In the genomic region with DNA sequence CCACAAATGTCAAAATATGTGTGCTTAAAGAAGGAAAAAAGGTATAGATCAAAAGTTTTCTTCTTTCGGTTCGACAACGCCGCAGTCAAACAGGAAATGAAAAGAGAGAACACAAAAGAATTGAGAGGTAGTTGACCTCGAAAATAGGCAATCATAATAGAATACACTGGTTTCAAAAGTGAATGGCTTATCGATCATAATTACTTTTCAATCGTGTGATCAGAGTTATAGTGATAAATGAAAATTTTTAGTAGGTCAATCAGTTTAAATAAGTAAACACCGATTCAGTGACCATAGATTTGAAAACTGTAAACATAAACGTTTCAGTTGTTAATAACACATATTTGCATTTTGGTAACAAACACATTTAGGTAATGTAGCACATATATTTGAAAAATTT, we compare ENCODE assay signal across 5 worm cellular contexts.
A peak's percentile ranks its signal among the peaks of the same experiment; 100 is the strongest.
TF ChIP-seq lines count a peak whose summit lies in the region.

No protein-coding gene starts in this region.

TF ChIP-seq in whole organism, L1 larva, 84 proteins besides CTCF, POLR2A, EP300 and RAD21 (continues in another document):
- TF ChIP-seq lin-13 (GFP tag; optimal IDR thresholded peaks at IDR 0.05; lab: Kevin White, UChicago) (no peak), mdl-1 (tag; optimal IDR thresholded peaks at IDR 0.05; lab: Kevin White, UChicago) (no peak), alr-1 (tag; optimal IDR thresholded peaks at IDR 0.05; lab: Kevin White, UChicago; ENCODE audit: borderline replicate concordance) (no peak), nhr-20 (tag; optimal IDR thresholded peaks at IDR 0.05; lab: Kevin White, UChicago) (peak; percentile 16), sup-37 (GFP tag; optimal IDR thresholded peaks at IDR 0.05; lab: Kevin White, UChicago) (no peak), nhr-77 (tag; optimal IDR thresholded peaks at IDR 0.05; lab: Kevin White, UChicago) (no peak), hlh-4 (tag; optimal IDR thresholded peaks at IDR 0.05; lab: Kevin White, UChicago) (no peak), nhr-85 (tag; lab: Kevin White, UChicago) (peak; percentile 73), pag-3 (tag; optimal IDR thresholded peaks at IDR 0.05; lab: Kevin White, UChicago; ENCODE audit: borderline replicate concordance, insufficient read depth) (no peak), C16A3.4 (tag; optimal IDR thresholded peaks at IDR 0.05; lab: Kevin White, UChicago) (peak; percentile 20), ceh-88 (GFP tag; IDR thresholded peaks at IDR 0.05; lab: Robert Waterston, UW) (no peak), nhr-28 (tag; optimal IDR thresholded peaks at IDR 0.05; lab: Kevin White, UChicago) (no peak), efl-3 (GFP tag; optimal IDR thresholded peaks at IDR 0.05; lab: Kevin White, UChicago) (no peak), sox-4 (tag; optimal IDR thresholded peaks at IDR 0.05; lab: Kevin White, UChicago) (no peak), lir-3 (tag; optimal IDR thresholded peaks at IDR 0.05; lab: Kevin White, UChicago; ENCODE audit: poor library complexity) (no peak), fkh-8 (tag; optimal IDR thresholded peaks at IDR 0.05; lab: Kevin White, UChicago) (no peak), lin-35 (GFP tag; optimal IDR thresholded peaks at IDR 0.05; lab: Kevin White, UChicago) (peak in 1 of 2 experiments; percentile 18)

TF ChIP-seq in whole organism, L2 larva, 48 proteins besides CTCF, POLR2A, EP300 and RAD21:
- TF ChIP-seq sma-3 (GFP tag; optimal IDR thresholded peaks at IDR 0.05; lab: Kevin White, UChicago) = peak; percentile 7
- TF ChIP-seq egl-27 (tag; optimal IDR thresholded peaks at IDR 0.05; lab: Kevin White, UChicago) = no peak
- no peak for TF ChIP-seq ZK546.5 (tag; optimal IDR thresholded peaks at IDR 0.05; lab: Kevin White, UChicago)
- no peak for TF ChIP-seq zag-1 (tag; optimal IDR thresholded peaks at IDR 0.05; lab: Kevin White, UChicago)
- TF ChIP-seq peb-1 (tag; optimal IDR thresholded peaks at IDR 0.05; lab: Kevin White, UChicago) = no peak
- peak; percentile 17 for TF ChIP-seq fos-1 (tag; optimal IDR thresholded peaks at IDR 0.05; lab: Kevin White, UChicago)
- TF ChIP-seq nhr-21 (tag; optimal IDR thresholded peaks at IDR 0.05; lab: Kevin White, UChicago) = peak; percentile 12
- TF ChIP-seq F13H6.1 (tag; optimal IDR thresholded peaks at IDR 0.05; lab: Kevin White, UChicago) = no peak
- TF ChIP-seq nhr-25 (tag; optimal IDR thresholded peaks at IDR 0.05; lab: Kevin White, UChicago) = peak; percentile 75
- no peak for TF ChIP-seq nhr-6 (tag; optimal IDR thresholded peaks at IDR 0.05; lab: Kevin White, UChicago)
- TF ChIP-seq blmp-1 (tag; optimal IDR thresholded peaks at IDR 0.05; lab: Kevin White, UChicago; ENCODE audit: insufficient read depth) = peak; percentile 81
- TF ChIP-seq lin-13 (GFP tag; optimal IDR thresholded peaks at IDR 0.05; lab: Kevin White, UChicago) = no peak
- TF ChIP-seq mdl-1 (tag; optimal IDR thresholded peaks at IDR 0.05; lab: Kevin White, UChicago) = no peak
- TF ChIP-seq gmeb-1 (tag; optimal IDR thresholded peaks at IDR 0.05; lab: Kevin White, UChicago) = no peak
- peak; percentile 22 for TF ChIP-seq crh-2 (tag; optimal IDR thresholded peaks at IDR 0.05; lab: Kevin White, UChicago)
- no peak for TF ChIP-seq nhr-129 (tag; optimal IDR thresholded peaks at IDR 0.05; lab: Kevin White, UChicago)
- TF ChIP-seq ceh-16 (tag; optimal IDR thresholded peaks at IDR 0.05; lab: Kevin White, UChicago) = no peak
- TF ChIP-seq nhr-77 (tag; optimal IDR thresholded peaks at IDR 0.05; lab: Kevin White, UChicago) = no peak

TF ChIP-seq in whole organism, L3 larva, 47 proteins besides CTCF, POLR2A, EP300 and RAD21:
- peak; percentile 2 for TF ChIP-seq jun-1 (tag; optimal IDR thresholded peaks at IDR 0.05; lab: Kevin White, UChicago)
- TF ChIP-seq eor-1 (tag; optimal IDR thresholded peaks at IDR 0.05; lab: Kevin White, UChicago) = no peak
- TF ChIP-seq nhr-28 (tag; optimal IDR thresholded peaks at IDR 0.05; lab: Kevin White, UChicago) = no peak
- peak; percentile 47 for TF ChIP-seq pqm-1 (tag; optimal IDR thresholded peaks at IDR 0.05; lab: Kevin White, UChicago)
- peak; percentile 66 for TF ChIP-seq ceh-28 (tag; optimal IDR thresholded peaks at IDR 0.05; lab: Kevin White, UChicago)
- no peak for TF ChIP-seq R02D3.7 (tag; optimal IDR thresholded peaks at IDR 0.05; lab: Kevin White, UChicago)
- no peak for TF ChIP-seq fos-1 (tag; optimal IDR thresholded peaks at IDR 0.05; lab: Kevin White, UChicago)
- TF ChIP-seq ztf-4 (tag; optimal IDR thresholded peaks at IDR 0.05; lab: Kevin White, UChicago) = no peak
- TF ChIP-seq elt-2 (tag; optimal IDR thresholded peaks at IDR 0.05; lab: Kevin White, UChicago) = peak; percentile 54
- TF ChIP-seq nhr-43 (tag; optimal IDR thresholded peaks at IDR 0.05; lab: Kevin White, UChicago; ENCODE audit: poor library complexity, severe bottlenecking) = peak; percentile 34
- TF ChIP-seq pha-4 (tag; optimal IDR thresholded peaks at IDR 0.05; lab: Kevin White, UChicago) = peak; percentile 62
- TF ChIP-seq nhr-25 (tag; optimal IDR thresholded peaks at IDR 0.05; lab: Kevin White, UChicago) = peak; percentile 36
- TF ChIP-seq nhr-11 (tag; optimal IDR thresholded peaks at IDR 0.05; lab: Kevin White, UChicago) = no peak
- no peak for TF ChIP-seq daf-12 (tag; optimal IDR thresholded peaks at IDR 0.05; lab: Kevin White, UChicago)
- no peak for TF ChIP-seq nhr-237 (tag; optimal IDR thresholded peaks at IDR 0.05; lab: Kevin White, UChicago)
- no peak for TF ChIP-seq nhr-12 (tag; optimal IDR thresholded peaks at IDR 0.05; lab: Kevin White, UChicago)
- no peak for TF ChIP-seq ztf-11 (tag; optimal IDR thresholded peaks at IDR 0.05; lab: Kevin White, UChicago)

TF ChIP-seq in whole organism, L4 larva, 104 proteins besides CTCF, POLR2A, EP300 and RAD21:
- TF ChIP-seq daf-16 (GFP tag; optimal IDR thresholded peaks at IDR 0.05; lab: Kevin White, UChicago) (no peak), daf-16 (tag; optimal IDR thresholded peaks at IDR 0.05; lab: Kevin White, UChicago) (peak; percentile 99), unc-62 (GFP tag; optimal IDR thresholded peaks at IDR 0.05 in 1 of 2; lab: Kevin White, UChicago) (peak in 1 of 2 experiments; percentile 15), unc-62 (tag; optimal IDR thresholded peaks at IDR 0.05; lab: Kevin White, UChicago) (no peak), nhr-6 (tag; optimal IDR thresholded peaks at IDR 0.05; lab: Kevin White, UChicago) (no peak), ceh-32 (tag; optimal IDR thresholded peaks at IDR 0.05; lab: Kevin White, UChicago; ENCODE audit: poor library complexity) (no peak), nhr-77 (tag; optimal IDR thresholded peaks at IDR 0.05; lab: Kevin White, UChicago) (peak; percentile 85), pqm-1 (tag; optimal IDR thresholded peaks at IDR 0.05; lab: Kevin White, UChicago) (peak; percentile 69), snpc-4 (tag; optimal IDR thresholded peaks at IDR 0.05; lab: Kevin White, UChicago) (no peak), hlh-30 (tag; optimal IDR thresholded peaks at IDR 0.05; lab: Kevin White, UChicago; ENCODE audit: insufficient read depth) (peak; percentile 40), nhr-28 (tag; optimal IDR thresholded peaks at IDR 0.05; lab: Kevin White, UChicago) (peak; percentile 89), hlh-11 (tag; optimal IDR thresholded peaks at IDR 0.05; lab: Kevin White, UChicago) (peak; percentile 60), dmd-6 (GFP tag; IDR thresholded peaks at IDR 0.05; lab: Robert Waterston, UW) (peak; percentile 71), lsy-2 (tag; optimal IDR thresholded peaks at IDR 0.05; lab: Kevin White, UChicago) (peak in 1 of 2 experiments; percentile 27), dve-1 (tag; optimal IDR thresholded peaks at IDR 0.05; lab: Kevin White, UChicago; ENCODE audit: insufficient read depth) (peak; percentile 68)

TF ChIP-seq in whole organism, young adult, 124 proteins besides CTCF, POLR2A, EP300 and RAD21:
- TF ChIP-seq zim-3 (tag; optimal IDR thresholded peaks at IDR 0.05; lab: Kevin White, UChicago) = no peak
- TF ChIP-seq nhr-80 (tag; optimal IDR thresholded peaks at IDR 0.05; lab: Kevin White, UChicago) = peak; percentile 77
- TF ChIP-seq sea-2 (GFP tag; IDR thresholded peaks at IDR 0.05; lab: Robert Waterston, UW) = no peak
- TF ChIP-seq egrh-3 (GFP tag; IDR thresholded peaks at IDR 0.05; lab: Robert Waterston, UW) = no peak
- no peak for TF ChIP-seq madf-6 (GFP tag; IDR thresholded peaks at IDR 0.05; lab: Robert Waterston, UW)
